Worm (Caenorhabditis elegans) whole organism, early embryonic: ENCODE data around the gene cTel54X.2.

Experiments
- aly-1 ChIP-seq: sonication (generic microtip); optimal IDR thresholded peaks from 2 replicates; lab custom pipeline; 2016; ENCODE audit warnings: missing genetic modification characterization, missing compliant biosample characterization
- ama-1 ChIP-seq: fragments of 150-350 bp; optimal IDR thresholded peaks from 2 replicates; lab custom pipeline; 2014
- ceh-36 ChIP-seq: sonication (generic microtip); optimal IDR thresholded peaks from 2 replicates; lab custom pipeline; 2016; ENCODE audit warnings: missing genetic modification characterization, inconsistent platforms, missing compliant biosample characterization
- flt-1 ChIP-seq: fragments of 200-800 bp; sonication (Bioruptor generic); IDR thresholded peaks from 2 replicates; pipeline ENCODE4 v1.3.6; 2022; ENCODE audit warnings: missing genetic modification characterization, missing compliant biosample characterization
- sea-1 ChIP-seq: fragments of 200-800 bp; sonication (Bioruptor generic); conservative IDR thresholded peaks from 2 replicates; pipeline ENCODE4 v1.3.6; 2022; ENCODE audit warnings: missing genetic modification characterization, missing compliant biosample characterization

- TF ChIP-seq ceh-36 = no peak
- no peak for TF ChIP-seq ama-1 (lab: Kevin White, UChicago)
- no peak for TF ChIP-seq aly-1
- TF ChIP-seq sea-1 (GFP tag; lab: Robert Waterston, UW) = no peak
- no peak for TF ChIP-seq flt-1 (GFP tag; lab: Robert Waterston, UW)
Measured at ce11 chrIII:39516-39915, 36.4 kb downstream of the cTel54X.2 start.
